Fruit fly (Drosophila melanogaster): Measurements from ENCODE around the gene PQBP1.
A peak's percentile ranks its signal among the peaks of the same experiment; 100 is the strongest.

The PQBP1 gene

dm6 chr3R:25039028-25039476 is 26.5 kb upstream of the PQBP1 start, which contains the start of the genes Ythdf and bai (continued):
- TF ChIP-seq tin (GFP tag; optimal IDR thresholded peaks at IDR 0.05) (peak; percentile 14), odd (GFP tag; optimal IDR thresholded peaks at IDR 0.05) (no peak), dmrt11E (tag; optimal IDR thresholded peaks at IDR 0.05) (peak; percentile 34), CG11085 (GFP tag; IDR thresholded peaks at IDR 0.05) (0 out of 2 replicates have a peak, but pooled peaks have one; percentile 19), CkIIα-i1 (GFP tag; IDR thresholded peaks at IDR 0.05) (no peak), tx (GFP tag; optimal IDR thresholded peaks at IDR 0.05) (peak; percentile 6), lbe (GFP tag; optimal IDR thresholded peaks at IDR 0.05) (peak; percentile 34), CG10959 (GFP tag; IDR thresholded peaks at IDR 0.05) (no peak), CG12104 (GFP tag; optimal IDR thresholded peaks at IDR 0.05) (no peak), Sin3A (optimal IDR thresholded peaks at IDR 0.05) (peak; percentile 95), CG9797 (GFP tag; optimal IDR thresholded peaks at IDR 0.05) (peak; percentile 75), jumu (GFP tag; optimal IDR thresholded peaks at IDR 0.05) (peak; percentile 30), CG30403 (GFP tag; optimal IDR thresholded peaks at IDR 0.05) (peak; percentile 64), CG10654 (GFP tag; optimal IDR thresholded peaks at IDR 0.05) (peak; percentile 18), CG12942 (GFP tag; optimal IDR thresholded peaks at IDR 0.05) (peak; percentile 34), en (GFP tag; optimal IDR thresholded peaks at IDR 0.05) (no peak), CG4424 (GFP tag; optimal IDR thresholded peaks at IDR 0.05) (peak; percentile 39), tna (GFP tag; IDR thresholded peaks at IDR 0.05; ENCODE audit: partially characterized antibody) (peak; percentile 72), HLH54F (GFP tag; optimal IDR thresholded peaks at IDR 0.05) (peak; percentile 53), wdn (GFP tag; IDR thresholded peaks at IDR 0.05) (no peak), CG14710 (tag; optimal IDR thresholded peaks at IDR 0.05) (peak; percentile 81), Med (GFP tag) (peak; percentile 73), CG31224 (GFP tag; IDR thresholded peaks at IDR 0.05) (no peak), CG30020 (tag; optimal IDR thresholded peaks at IDR 0.05) (peak; percentile 60), BEAF-32 (GFP tag; optimal IDR thresholded peaks at IDR 0.05) (peak; percentile 95), Dll (GFP tag; IDR thresholded peaks at IDR 0.05; ENCODE audit: partially characterized antibody) (peak; percentile 91), CG42726 (GFP tag; IDR thresholded peaks at IDR 0.05; ENCODE audit: partially characterized antibody) (peak; percentile 82), amos (GFP tag; IDR thresholded peaks at IDR 0.05; ENCODE audit: partially characterized antibody) (peak; percentile 86), CG9609 (GFP tag; optimal IDR thresholded peaks at IDR 0.05) (peak; percentile 21), CG11504 (tag; optimal IDR thresholded peaks at IDR 0.05) (no peak), CG4617 (GFP tag; optimal IDR thresholded peaks at IDR 0.05; ENCODE audit: borderline replicate concordance) (peak; percentile 78), Drgx (GFP tag; IDR thresholded peaks at IDR 0.05) (no peak), Dip3 (GFP tag; optimal IDR thresholded peaks at IDR 0.05) (peak; percentile 17), Bteb2 (GFP tag; optimal IDR thresholded peaks at IDR 0.05) (peak; percentile 53), CG17568 (GFP tag; optimal IDR thresholded peaks at IDR 0.05) (no peak), CG10267 (tag; optimal IDR thresholded peaks at IDR 0.05) (peak; percentile 98), Ets97D (GFP tag; optimal IDR thresholded peaks at IDR 0.05) (peak; percentile 67), Dp (GFP tag; optimal IDR thresholded peaks at IDR 0.05) (peak; percentile 47), chm (GFP tag; IDR thresholded peaks at IDR 0.05) (0 out of 2 replicates have a peak, but pooled peaks have one; percentile 13), Camta (GFP tag; optimal IDR thresholded peaks at IDR 0.05) (peak; percentile 30), Max (GFP tag; optimal IDR thresholded peaks at IDR 0.05) (peak; percentile 59), CG18599 (GFP tag; optimal IDR thresholded peaks at IDR 0.05) (no peak), Opbp (GFP tag; IDR thresholded peaks at IDR 0.05; ENCODE audit: partially characterized antibody) (peak; percentile 74; the same call in 2 of the 3 replicates), Taf1 (GFP tag; IDR thresholded peaks at IDR 0.05) (no peak), sens (GFP tag) (peak; percentile 79), Dad (GFP tag; optimal IDR thresholded peaks at IDR 0.05) (peak; percentile 27), lilli (GFP tag; optimal IDR thresholded peaks at IDR 0.05) (peak; percentile 67), zen (tag; optimal IDR thresholded peaks at IDR 0.05) (peak; percentile 48), CG31441 (GFP tag; IDR thresholded peaks at IDR 0.05) (no peak), dm (GFP tag; optimal IDR thresholded peaks at IDR 0.05) (peak; percentile 28), CG17186 (GFP tag; optimal IDR thresholded peaks at IDR 0.05) (peak; percentile 92)

Data from whole organism, embryonic.